Worm (Caenorhabditis elegans) whole organism, young adult: ENCODE results near the gene C29F7.2.

Source experiments
- B0261.1 ChIP-seq: sonication (generic microtip); optimal IDR thresholded peaks from 2 replicates; lab custom pipeline; 2016; ENCODE audit warnings: mild to moderate bottlenecking, missing genetic modification characterization, moderate library complexity, missing compliant biosample characterization
- B0336.3 ChIP-seq: fragments of 200-800 bp; sonication (Bioruptor generic); IDR thresholded peaks from 2 replicates; pipeline ENCODE4 v1.3.6; 2022; ENCODE audit warnings: missing genetic modification characterization, missing compliant biosample characterization
- C06A6.2 ChIP-seq: fragments of 200-800 bp; sonication (Bioruptor generic); conservative IDR thresholded peaks from 2 replicates; pipeline ENCODE4 v1.3.6; 2022; ENCODE audit warnings: missing genetic modification characterization, missing compliant biosample characterization
- F57A8.1 ChIP-seq: fragments of 200-800 bp; sonication (Bioruptor generic); optimal IDR thresholded peaks from 2 replicates; lab custom pipeline; 2018; ENCODE audit warnings: mild to moderate bottlenecking, missing genetic modification characterization, moderate library complexity, missing compliant biosample characterization
- K11D2.4 ChIP-seq: fragments of 200-800 bp; sonication (Bioruptor generic); IDR thresholded peaks from 2 replicates; pipeline ENCODE4 v1.3.6; 2022; ENCODE audit warnings: missing genetic modification reagents, missing genetic modification characterization, missing compliant biosample characterization
- T07F8.4 ChIP-seq: sonication (generic microtip); optimal IDR thresholded peaks from 2 replicates; lab custom pipeline; 2016; ENCODE audit warnings: mild to moderate bottlenecking, missing genetic modification characterization, moderate library complexity, missing compliant biosample characterization
- T26A5.8 ChIP-seq: sonication (generic microtip); optimal IDR thresholded peaks from 2 replicates; lab custom pipeline; 2016; ENCODE audit warnings: missing genetic modification characterization, missing compliant biosample characterization
- Y53F4B.3 ChIP-seq: fragments of 200-800 bp; sonication (Bioruptor generic); IDR thresholded peaks from 2 replicates; pipeline ENCODE4 v1.3.6; 2022; ENCODE audit warnings: missing genetic modification reagents, missing genetic modification characterization, missing compliant biosample characterization
- Y53G8AR.9 ChIP-seq: fragments of 200-800 bp; sonication (Bioruptor generic); conservative IDR thresholded peaks from 2 replicates; pipeline ENCODE4 v1.3.6; 2022; ENCODE audit warnings: missing genetic modification reagents, missing genetic modification characterization, missing compliant biosample characterization
- Y56A3A.18 ChIP-seq: fragments of 200-800 bp; sonication (Bioruptor generic); IDR thresholded peaks from 2 replicates; pipeline ENCODE4 v1.3.6; 2022; ENCODE audit warnings: missing genetic modification reagents, missing genetic modification characterization, missing compliant biosample characterization
- Y67H2A.10 ChIP-seq: fragments of 200-800 bp; sonication (Bioruptor generic); conservative IDR thresholded peaks from 2 replicates; pipeline ENCODE4 v1.3.6; 2022; ENCODE audit warnings: missing genetic modification reagents, missing genetic modification characterization, missing compliant biosample characterization
- ZK185.1 ChIP-seq: sonication (generic microtip); optimal IDR thresholded peaks from 2 replicates; lab custom pipeline; 2016; ENCODE audit warnings: mild to moderate bottlenecking, missing genetic modification characterization, missing compliant biosample characterization; ENCODE audit not compliant: poor library complexity, severe bottlenecking
- akir-1 ChIP-seq: fragments of 200-800 bp; sonication (Bioruptor generic); optimal IDR thresholded peaks from 2 replicates; lab custom pipeline; 2018; ENCODE audit warnings: mild to moderate bottlenecking, missing genetic modification characterization, moderate library complexity, missing compliant biosample characterization
- attf-3 ChIP-seq: fragments of 200-800 bp; sonication (Bioruptor generic); conservative IDR thresholded peaks from 2 replicates; pipeline ENCODE4 v1.3.6; 2022; ENCODE audit warnings: missing genetic modification reagents, missing genetic modification characterization, missing compliant biosample characterization
- ceh-100 ChIP-seq: fragments of 200-800 bp; sonication (Bioruptor generic); IDR thresholded peaks from 2 replicates; pipeline ENCODE4 v1.3.6; 2022; ENCODE audit warnings: missing genetic modification reagents, missing genetic modification characterization, missing compliant biosample characterization
- ceh-27 ChIP-seq: fragments of 200-800 bp; sonication (Bioruptor generic); optimal IDR thresholded peaks from 2 replicates; lab custom pipeline; 2018; ENCODE audit warnings: mild to moderate bottlenecking, missing genetic modification characterization, moderate library complexity, missing compliant biosample characterization
- die-1 ChIP-seq: sonication (generic microtip); optimal IDR thresholded peaks from 2 replicates; lab custom pipeline; 2016; ENCODE audit warnings: missing genotype, mild to moderate bottlenecking, missing genetic modification characterization, missing compliant biosample characterization
- egl-18 ChIP-seq: fragments of 200-800 bp; sonication (Bioruptor generic); IDR thresholded peaks from 2 replicates; pipeline ENCODE4 v1.3.6; 2022; ENCODE audit warnings: missing genetic modification reagents, missing genetic modification characterization, missing compliant biosample characterization
- ekl-4 ChIP-seq: fragments of 200-800 bp; sonication (Bioruptor generic); IDR thresholded peaks from 2 replicates; pipeline ENCODE4 v1.3.6; 2022; ENCODE audit warnings: missing genetic modification reagents, missing genetic modification characterization, missing compliant biosample characterization
- gei-17 ChIP-seq: fragments of 200-800 bp; sonication (Bioruptor generic); optimal IDR thresholded peaks from 2 replicates; lab custom pipeline; 2018; ENCODE audit warnings: mild to moderate bottlenecking, missing genetic modification characterization, missing compliant biosample characterization
- hlh-26 ChIP-seq: fragments of 200-800 bp; sonication (Bioruptor generic); conservative IDR thresholded peaks from 2 replicates; pipeline ENCODE4 v1.3.6; 2022; ENCODE audit warnings: missing genetic modification reagents, missing genetic modification characterization, missing compliant biosample characterization
- hmg-20 ChIP-seq: fragments of 200-800 bp; sonication (Bioruptor generic); IDR thresholded peaks from 2 replicates; pipeline ENCODE4 v1.3.6; 2022; ENCODE audit warnings: missing genetic modification reagents, missing genetic modification characterization, missing compliant biosample characterization
- lin-26 ChIP-seq: fragments of 200-800 bp; sonication (Bioruptor generic); IDR thresholded peaks from 2 replicates; pipeline ENCODE4 v1.3.6; 2022; ENCODE audit warnings: missing genetic modification reagents, missing genetic modification characterization, missing compliant biosample characterization
- lin-40 ChIP-seq: sonication (generic microtip); optimal IDR thresholded peaks from 2 replicates; lab custom pipeline; 2016; ENCODE audit warnings: missing genetic modification characterization, mild to moderate bottlenecking, missing compliant biosample characterization, missing genotype, missing genetic modification reagents
- lin-54 ChIP-seq: fragments of 200-800 bp; sonication (Bioruptor generic); optimal IDR thresholded peaks from 2 replicates; lab custom pipeline; 2018; ENCODE audit warnings: mild to moderate bottlenecking, missing genetic modification characterization, missing compliant biosample characterization
- madf-10 ChIP-seq: sonication (generic microtip); optimal IDR thresholded peaks from 2 replicates; lab custom pipeline; 2016; ENCODE audit warnings: mild to moderate bottlenecking, missing genetic modification characterization, missing compliant biosample characterization
- mcd-1 ChIP-seq: fragments of 200-800 bp; sonication (Bioruptor generic); IDR thresholded peaks from 2 replicates; pipeline ENCODE4 v1.3.6; 2022; ENCODE audit warnings: missing genetic modification reagents, missing genetic modification characterization, missing compliant biosample characterization
- mes-4 ChIP-seq: sonication (generic microtip); optimal IDR thresholded peaks from 2 replicates; lab custom pipeline; 2016; ENCODE audit warnings: missing genotype, missing genetic modification characterization, missing compliant biosample characterization
- nfyb-1 ChIP-seq: fragments of 200-800 bp; sonication (Bioruptor generic); IDR thresholded peaks from 2 replicates; pipeline ENCODE4 v1.3.6; 2022; ENCODE audit warnings: missing genetic modification reagents, missing genetic modification characterization, missing compliant biosample characterization
- nhr-179 ChIP-seq: sonication (generic microtip); optimal IDR thresholded peaks from 2 replicates; lab custom pipeline; 2016; ENCODE audit warnings: mild to moderate bottlenecking, missing genetic modification characterization, missing compliant biosample characterization
- nhr-80 ChIP-seq: sonication (generic microtip); optimal IDR thresholded peaks from 2 replicates; lab custom pipeline; 2016; ENCODE audit warnings: missing genetic modification characterization, missing compliant biosample characterization
- nhr-90 ChIP-seq: sonication (generic microtip); optimal IDR thresholded peaks from 2 replicates; lab custom pipeline; 2016; ENCODE audit warnings: missing genotype, mild to moderate bottlenecking, missing genetic modification characterization, missing compliant biosample characterization
- pbrm-1 ChIP-seq: fragments of 200-800 bp; sonication (Bioruptor generic); IDR thresholded peaks from 2 replicates; pipeline ENCODE4 v1.3.6; 2022; ENCODE audit warnings: missing genetic modification reagents, missing genetic modification characterization, missing compliant biosample characterization
- rcor-1 ChIP-seq: fragments of 200-800 bp; sonication (Bioruptor generic); IDR thresholded peaks from 2 replicates; pipeline ENCODE4 v1.3.6; 2022; ENCODE audit warnings: missing genetic modification reagents, missing genetic modification characterization, missing compliant biosample characterization
- rpc-1 ChIP-seq, 2 experiments: fragments of 150-350 bp in 1 of 2; sonication (generic microtip) in 1 of 2; optimal IDR thresholded peaks; 2 replicates each; lab custom pipeline; 2014 to 2018; ENCODE audit warnings: missing biosample characterization in 1 of 2, missing genetic modification characterization in 1 of 2, missing genetic modification reagents in 1 of 2, missing genotype in 1 of 2
- snpc-1.3 ChIP-seq: sonication (generic microtip); optimal IDR thresholded peaks from 2 replicates; lab custom pipeline; 2017; ENCODE audit warnings: missing genetic modification characterization, mild to moderate bottlenecking, missing compliant biosample characterization, antibody characterized with exemption, moderate library complexity, missing genotype, missing genetic modification reagents; ENCODE audit not compliant: insufficient read depth
- snpc-4 ChIP-seq, 5 experiments: fragments of 150-350 bp in 1 of 5; sonication (generic microtip) in 4 of 5; optimal IDR thresholded peaks; 2 replicates each; lab custom pipeline; 2014 to 2018; ENCODE audit warnings: missing genetic modification characterization in 5 of 5, missing biosample characterization in 3 of 5, antibody characterized with exemption in 2 of 5, mild to moderate bottlenecking in 2 of 5, missing compliant biosample characterization in 2 of 5, missing genotype in 2 of 5, moderate library complexity in 2 of 5, missing genetic modification reagents in 1 of 5
- sptf-2 ChIP-seq: fragments of 200-800 bp; sonication (Bioruptor generic); optimal IDR thresholded peaks from 2 replicates; lab custom pipeline; 2018; ENCODE audit warnings: mild to moderate bottlenecking, missing genetic modification characterization, missing compliant biosample characterization
- tbp1 ChIP-seq: fragments of 200-800 bp; sonication (Bioruptor generic); optimal IDR thresholded peaks from 2 replicates; lab custom pipeline; 2018; ENCODE audit warnings: mild to moderate bottlenecking, missing genetic modification characterization, missing compliant biosample characterization
- unc-130 ChIP-seq: sonication (generic microtip); optimal IDR thresholded peaks from 2 replicates; lab custom pipeline; 2016; ENCODE audit warnings: missing genetic modification reagents, missing genetic modification characterization, missing compliant biosample characterization
- zfh-2 ChIP-seq: fragments of 200-800 bp; sonication (Bioruptor generic); conservative IDR thresholded peaks from 2 replicates; pipeline ENCODE4 v1.3.6; 2022; ENCODE audit warnings: missing genetic modification reagents, missing genetic modification characterization, missing compliant biosample characterization
- ztf-18 ChIP-seq: sonication (generic microtip); optimal IDR thresholded peaks from 2 replicates; lab custom pipeline; 2016; ENCODE audit warnings: missing genotype, mild to moderate bottlenecking, missing genetic modification characterization, missing compliant biosample characterization
- ztf-28 ChIP-seq: fragments of 200-800 bp; sonication (Bioruptor generic); IDR thresholded peaks from 2 replicates; pipeline ENCODE4 v1.3.6; 2022; ENCODE audit warnings: missing genetic modification reagents, missing genetic modification characterization, missing compliant biosample characterization

Gene C29F7.2

ce11 chrX:13442446-13442845 is 26.6 kb downstream of the C29F7.2 start (continued):
- peak; percentile 38 for TF ChIP-seq T07F8.4 (tag; lab: Kevin White, UChicago)
- TF ChIP-seq C06A6.2 (GFP tag; lab: Robert Waterston, UW) = 0 out of 2 replicates have a peak, but pooled peaks have one; percentile 34
- TF ChIP-seq Y53G8AR.9 (GFP tag; lab: Robert Waterston, UW) = 0 out of 2 replicates have a peak, but pooled peaks have one; percentile 35
- no peak for TF ChIP-seq unc-130 (GFP tag; lab: Kevin White, UChicago)
- TF ChIP-seq B0261.1 (tag; lab: Kevin White, UChicago) = peak; percentile 89
- no peak for TF ChIP-seq egl-18 (GFP tag; lab: Robert Waterston, UW)
- TF ChIP-seq Y56A3A.18 (GFP tag; lab: Robert Waterston, UW) = peak; percentile 75; the same call in 1 of the 2 replicates
- TF ChIP-seq nhr-80 (tag; lab: Kevin White, UChicago) = peak; percentile 41
- peak; percentile 61 for TF ChIP-seq ZK185.1 (tag; lab: Kevin White, UChicago)
- no peak for TF ChIP-seq T26A5.8 (tag; lab: Kevin White, UChicago)
- no peak for TF ChIP-seq hlh-26 (GFP tag; lab: Robert Waterston, UW)
- TF ChIP-seq nfyb-1 = peak; percentile 47; the same call in 1 of the 2 replicates
- 0 out of 2 replicates have a peak, but pooled peaks have one; percentile 60 for TF ChIP-seq ztf-28 (GFP tag; lab: Robert Waterston, UW)
- TF ChIP-seq rpc-1 (optimal IDR thresholded peaks at IDR 0.05; lab: Kevin White, UChicago) = peak; percentile 62
- TF ChIP-seq rpc-1 (tag; optimal IDR thresholded peaks at IDR 0.05; lab: Kevin White, UChicago) = peak; percentile 79
- no peak for TF ChIP-seq mes-4 (tag; lab: Kevin White, UChicago)
- TF ChIP-seq die-1 = peak; percentile 79
- TF ChIP-seq lin-26 (GFP tag; lab: Robert Waterston, UW) = peak; percentile 84
- no peak for TF ChIP-seq akir-1 (GFP tag; lab: Kevin White, UChicago)
- TF ChIP-seq B0336.3 (GFP tag; lab: Robert Waterston, UW) = peak; percentile 48; the same call in 1 of the 2 replicates
- TF ChIP-seq K11D2.4 = peak; percentile 60
- peak; percentile 68 for TF ChIP-seq lin-40 (tag; lab: Kevin White, UChicago)
- no peak for TF ChIP-seq Y67H2A.10 (GFP tag; lab: Robert Waterston, UW)
- peak; percentile 14 for TF ChIP-seq ztf-18 (tag; lab: Kevin White, UChicago)
- TF ChIP-seq pbrm-1 (GFP tag; lab: Robert Waterston, UW) = peak; percentile 84
- TF ChIP-seq ceh-100 = peak; percentile 49; the same call in 1 of the 2 replicates
- TF ChIP-seq rcor-1 = peak; percentile 68
- TF ChIP-seq gei-17 (GFP tag; lab: Kevin White, UChicago) = peak; percentile 75
- peak; percentile 34 for TF ChIP-seq lin-54 (GFP tag; lab: Kevin White, UChicago)
- TF ChIP-seq F57A8.1 (GFP tag; lab: Kevin White, UChicago) = no peak
- TF ChIP-seq nhr-179 = peak; percentile 32
- TF ChIP-seq attf-3 (GFP tag; lab: Robert Waterston, UW) = peak; percentile 48
- TF ChIP-seq Y53F4B.3 (GFP tag; lab: Robert Waterston, UW) = peak; percentile 50; the same call in 1 of the 2 replicates
- peak; percentile 6 for TF ChIP-seq sptf-2
- TF ChIP-seq snpc-1.3 (tag; lab: Kevin White, UChicago) = peak; percentile 53
- peak; percentile 60 for TF ChIP-seq nhr-90 (tag; lab: Kevin White, UChicago)
- TF ChIP-seq snpc-4 (GFP tag; optimal IDR thresholded peaks at IDR 0.05; lab: Kevin White, UChicago) = peak; percentile 9
- peak in 3 of 4 experiments; percentile 31 to 65 (median 41) for TF ChIP-seq snpc-4 (tag; optimal IDR thresholded peaks at IDR 0.05; lab: Kevin White, UChicago)
- peak; percentile 51; the same call in 1 of the 2 replicates for TF ChIP-seq ekl-4
- TF ChIP-seq mcd-1 (GFP tag; lab: Robert Waterston, UW) = peak; percentile 65
- TF ChIP-seq hmg-20 (GFP tag; lab: Robert Waterston, UW) = peak; percentile 33; the same call in 1 of the 2 replicates
- TF ChIP-seq ceh-27 (GFP tag; lab: Kevin White, UChicago) = peak; percentile 57
- peak; percentile 43 for TF ChIP-seq madf-10 (tag; lab: Kevin White, UChicago)
- peak; percentile 40; the same call in 1 of the 2 replicates for TF ChIP-seq zfh-2 (GFP tag; lab: Robert Waterston, UW)
- peak; percentile 92 for TF ChIP-seq tbp1 (GFP tag; lab: Kevin White, UChicago)
